Worm (Caenorhabditis elegans) whole organism, mixed stage, embryonic: ENCODE data around the gene txt-12.
A peak's percentile ranks its signal among the peaks of the same experiment; 100 is the strongest.

Experiments
- bed-3 ChIP-seq: fragments of 200-800 bp; sonication (Bioruptor generic); optimal IDR thresholded peaks from 3 replicates; lab custom pipeline; 2018; ENCODE audit warnings: mild to moderate bottlenecking, missing genetic modification characterization, moderate library complexity, missing compliant biosample characterization
- blmp-1 ChIP-seq: fragments of 150-350 bp; optimal IDR thresholded peaks from 2 replicates; lab custom pipeline; 2014; ENCODE audit warnings: missing biosample characterization, missing genetic modification characterization
- ceh-39 ChIP-seq: fragments of 150-350 bp; optimal IDR thresholded peaks from 2 replicates; lab custom pipeline; 2014; ENCODE audit warnings: missing biosample characterization, missing genetic modification characterization
- ceh-43 ChIP-seq: fragments of 200-800 bp; sonication (Bioruptor generic); optimal IDR thresholded peaks from 2 replicates; lab custom pipeline; 2018; ENCODE audit warnings: mild to moderate bottlenecking, missing genetic modification characterization, moderate library complexity, missing compliant biosample characterization
- ceh-83 ChIP-seq: fragments of 200-800 bp; sonication (Bioruptor generic); optimal IDR thresholded peaks from 2 replicates; lab custom pipeline; 2018; ENCODE audit warnings: mild to moderate bottlenecking, missing genetic modification characterization, missing compliant biosample characterization
- ces-1 ChIP-seq: fragments of 150-350 bp; optimal IDR thresholded peaks from 2 replicates; lab custom pipeline; 2014; ENCODE audit warnings: missing biosample characterization, missing genetic modification reagents, missing genetic modification characterization
- cnd-1 ChIP-seq: fragments of 200-800 bp; sonication (Bioruptor generic); optimal IDR thresholded peaks from 2 replicates; lab custom pipeline; 2018; ENCODE audit warnings: mild to moderate bottlenecking, missing genetic modification characterization, missing compliant biosample characterization
- drap-1 ChIP-seq: fragments of 200-800 bp; sonication (Bioruptor generic); optimal IDR thresholded peaks from 3 replicates; lab custom pipeline; 2018; ENCODE audit warnings: mild to moderate bottlenecking, missing genetic modification characterization, missing compliant biosample characterization
- elt-1 ChIP-seq: sonication (generic microtip); optimal IDR thresholded peaks from 2 replicates; lab custom pipeline; 2017; ENCODE audit warnings: missing genetic modification characterization, mild to moderate bottlenecking, missing compliant biosample characterization, antibody characterized with exemption, moderate library complexity, borderline replicate concordance; ENCODE audit not compliant: insufficient read depth
- elt-3 ChIP-seq: fragments of 150-350 bp; optimal IDR thresholded peaks from 2 replicates; lab custom pipeline; 2014; ENCODE audit warnings: missing biosample characterization, missing genetic modification characterization
- flh-1 ChIP-seq: fragments of 200-800 bp; sonication (Bioruptor generic); optimal IDR thresholded peaks from 2 replicates; lab custom pipeline; 2018; ENCODE audit warnings: mild to moderate bottlenecking, missing genetic modification characterization, moderate library complexity, missing compliant biosample characterization
- hlh-1 ChIP-seq: fragments of 150-350 bp; optimal IDR thresholded peaks from 2 replicates; lab custom pipeline; 2014; ENCODE audit warnings: missing biosample characterization, missing genetic modification reagents, missing genetic modification characterization
- lin-13 ChIP-seq: fragments of 150-350 bp; optimal IDR thresholded peaks from 2 replicates; lab custom pipeline; 2014; ENCODE audit warnings: missing biosample characterization, missing genetic modification characterization
- lin-32 ChIP-seq: fragments of 200-800 bp; sonication (Bioruptor generic); optimal IDR thresholded peaks from 2 replicates; lab custom pipeline; 2018; ENCODE audit warnings: mild to moderate bottlenecking, missing genetic modification characterization, missing compliant biosample characterization
- lsy-2 ChIP-seq: fragments of 150-350 bp; optimal IDR thresholded peaks from 2 replicates; lab custom pipeline; 2014; ENCODE audit warnings: missing biosample characterization, missing genetic modification characterization
- mab-5 ChIP-seq: fragments of 150-350 bp; optimal IDR thresholded peaks from 2 replicates; lab custom pipeline; 2014; ENCODE audit warnings: missing biosample characterization, missing genetic modification characterization
- mep-1 ChIP-seq: fragments of 150-350 bp; optimal IDR thresholded peaks from 2 replicates; lab custom pipeline; 2017; ENCODE audit warnings: missing biosample characterization, missing genetic modification reagents, missing genetic modification characterization, inconsistent platforms
- mls-2 ChIP-seq: sonication (generic microtip); optimal IDR thresholded peaks from 2 replicates; lab custom pipeline; 2016; ENCODE audit warnings: mild to moderate bottlenecking, missing genetic modification characterization, moderate library complexity, missing compliant biosample characterization
- nhr-12 ChIP-seq: fragments of 150-350 bp; optimal IDR thresholded peaks from 2 replicates; lab custom pipeline; 2014; ENCODE audit warnings: missing biosample characterization, missing genetic modification characterization
- nhr-2 ChIP-seq: fragments of 150-350 bp; optimal IDR thresholded peaks from 2 replicates; lab custom pipeline; 2014; ENCODE audit warnings: missing biosample characterization, missing genetic modification characterization
- nhr-28 ChIP-seq: fragments of 150-350 bp; optimal IDR thresholded peaks from 2 replicates; lab custom pipeline; 2014; ENCODE audit warnings: missing biosample characterization, missing genetic modification characterization
- nhr-76 ChIP-seq: sonication (generic microtip); optimal IDR thresholded peaks from 2 replicates; lab custom pipeline; 2017; ENCODE audit warnings: missing biosample characterization, missing genetic modification characterization
- pha-4 ChIP-seq: fragments of 150-350 bp; optimal IDR thresholded peaks from 2 replicates; lab custom pipeline; 2018; ENCODE audit warnings: missing biosample characterization, missing genetic modification reagents, missing genetic modification characterization
- sem-2 ChIP-seq: fragments of 200-800 bp; sonication (Bioruptor generic); optimal IDR thresholded peaks from 2 replicates; lab custom pipeline; 2018; ENCODE audit warnings: mild to moderate bottlenecking, missing genetic modification characterization, missing compliant biosample characterization
- snpc-4 ChIP-seq: fragments of 150-350 bp; optimal IDR thresholded peaks from 2 replicates; lab custom pipeline; 2014; ENCODE audit warnings: missing biosample characterization, missing genetic modification characterization
- sptf-1 ChIP-seq: sonication (generic microtip); optimal IDR thresholded peaks from 2 replicates; lab custom pipeline; 2017; ENCODE audit warnings: mild to moderate bottlenecking, missing genetic modification characterization, moderate library complexity, missing compliant biosample characterization
- tbx-8 ChIP-seq: fragments of 200-800 bp; sonication (Bioruptor generic); optimal IDR thresholded peaks from 2 replicates; lab custom pipeline; 2018; ENCODE audit warnings: mild to moderate bottlenecking, missing genetic modification characterization, moderate library complexity, missing compliant biosample characterization
- unc-120 ChIP-seq: sonication (generic microtip); optimal IDR thresholded peaks from 2 replicates; lab custom pipeline; 2017; ENCODE audit warnings: missing genetic modification characterization, missing compliant biosample characterization; ENCODE audit not compliant: poor library complexity, severe bottlenecking
- unc-39 ChIP-seq: fragments of 150-350 bp; optimal IDR thresholded peaks from 2 replicates; lab custom pipeline; 2014; ENCODE audit warnings: missing biosample characterization, missing genetic modification characterization
- zip-8 ChIP-seq: fragments of 150-350 bp; optimal IDR thresholded peaks from 2 replicates; lab custom pipeline; 2014; ENCODE audit warnings: missing biosample characterization, missing genetic modification characterization
- ztf-11 ChIP-seq: fragments of 150-350 bp; optimal IDR thresholded peaks from 2 replicates; lab custom pipeline; 2014; ENCODE audit warnings: missing biosample characterization, missing genetic modification characterization

txt-12 gene

DNA sequence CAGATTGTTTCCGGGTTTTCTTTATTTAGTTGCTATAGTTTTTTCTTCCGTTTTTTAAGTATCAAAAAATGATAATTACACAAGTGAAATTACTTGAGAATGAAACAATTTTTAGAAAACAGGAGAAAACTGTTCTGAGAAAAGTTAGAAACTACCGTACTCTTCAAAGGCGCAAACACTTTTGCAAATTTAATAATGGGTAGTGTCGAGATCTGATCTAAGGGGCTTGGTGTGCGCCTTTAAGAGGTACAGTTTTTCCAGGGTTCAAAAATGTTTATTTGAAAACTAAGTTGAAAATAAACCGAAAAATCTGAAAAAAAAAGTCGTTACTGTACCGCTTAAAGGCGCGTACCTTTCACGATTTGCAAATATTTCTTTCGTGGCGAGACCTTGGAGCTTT is 32.2 kb upstream of the txt-12 start:
- no peak for TF ChIP-seq sem-2 (GFP tag; lab: Kevin White, UChicago)
- no peak for TF ChIP-seq unc-120
- no peak for TF ChIP-seq snpc-4 (tag; lab: Kevin White, UChicago)
- no peak for TF ChIP-seq pha-4 (tag; lab: Kevin White, UChicago)
- TF ChIP-seq lsy-2 = no peak

- TF ChIP-seq unc-39 (tag; lab: Kevin White, UChicago) (no peak), ceh-83 (GFP tag; lab: Kevin White, UChicago) (no peak), snpc-4 (tag; lab: Kevin White, UChicago) (no peak), drap-1 (GFP tag; lab: Kevin White, UChicago) (no peak), blmp-1 (tag; lab: Kevin White, UChicago) (no peak), lsy-2 (no peak), ceh-43 (GFP tag; lab: Kevin White, UChicago) (no peak), ztf-11 (tag; lab: Kevin White, UChicago) (no peak), lin-32 (GFP tag; lab: Kevin White, UChicago) (no peak), nhr-28 (tag; lab: Kevin White, UChicago) (no peak), elt-3 (tag; lab: Kevin White, UChicago) (no peak), nhr-2 (tag; lab: Kevin White, UChicago) (no peak), hlh-1 (tag; lab: Kevin White, UChicago) (no peak), flh-1 (GFP tag; lab: Kevin White, UChicago) (no peak), lin-13 (tag; lab: Kevin White, UChicago) (no peak), mep-1 (tag; lab: Kevin White, UChicago) (no peak), ceh-39 (no peak), tbx-8 (GFP tag; lab: Kevin White, UChicago) (no peak), sptf-1 (no peak)
Observed at ce11 chrV:15063987-15064386, 28.8 kb upstream of the txt-12 start, which contains the start of gene rap-2. rap-2 (minus strand) TSS chrV:15064087.

DNA sequence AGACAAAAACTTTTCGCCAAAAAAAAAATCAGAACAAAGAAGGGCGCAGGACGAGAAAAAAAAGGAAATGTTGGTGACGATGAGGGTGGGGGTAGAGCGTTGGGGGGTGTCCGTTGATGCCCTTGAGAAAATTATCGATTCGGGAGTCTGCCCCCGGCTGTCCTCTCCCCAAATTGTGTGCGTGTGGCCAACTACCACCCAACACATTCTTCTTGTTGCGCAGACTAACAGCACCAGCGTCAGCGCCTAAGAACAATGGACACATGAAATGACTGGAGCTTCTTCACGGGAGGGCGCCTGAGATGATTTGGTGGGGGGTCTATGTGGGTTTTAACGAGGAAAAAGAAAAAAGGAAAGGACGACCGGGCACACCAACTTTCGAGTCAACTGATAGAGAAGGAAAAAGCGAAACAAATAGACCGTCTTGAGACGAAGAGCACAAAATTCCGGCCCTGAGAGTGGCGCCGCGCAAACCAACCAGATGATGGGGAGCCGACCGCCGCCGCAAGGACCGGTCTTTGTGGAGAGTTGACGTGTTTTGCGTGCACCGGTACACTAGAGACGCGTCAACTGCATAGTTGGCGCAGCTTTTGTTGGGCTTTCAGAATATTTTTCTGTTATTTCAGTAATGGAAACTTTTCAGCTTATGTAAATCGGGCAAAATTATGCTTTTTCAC is 27.6 kb upstream of the txt-12 start, which contains the start of gene C25D7.9:
Gene C25D7.9, plus strand, starts transcription at position 68 of the 677 bp plus-strand sequence.
- TF ChIP-seq nhr-76 (tag; lab: Kevin White, UChicago) (no peak), blmp-1 (tag; lab: Kevin White, UChicago) (no peak), sptf-1 (peak; percentile 24), lsy-2 (no peak), cnd-1 (tag; lab: Kevin White, UChicago) (no peak), drap-1 (GFP tag; lab: Kevin White, UChicago) (peak; percentile 55), nhr-28 (tag; lab: Kevin White, UChicago) (no peak), mls-2 (tag; lab: Kevin White, UChicago) (peak; percentile 51), tbx-8 (GFP tag; lab: Kevin White, UChicago) (no peak), ztf-11 (tag; lab: Kevin White, UChicago) (no peak), mep-1 (tag; lab: Kevin White, UChicago) (peak; percentile 13), elt-3 (tag; lab: Kevin White, UChicago) (no peak), ceh-39 (peak; percentile 20), lin-13 (tag; lab: Kevin White, UChicago) (no peak), mab-5 (tag; lab: Kevin White, UChicago) (no peak), lin-32 (GFP tag; lab: Kevin White, UChicago) (no peak), zip-8 (no peak), ces-1 (GFP tag; lab: Kevin White, UChicago) (peak; percentile 8), nhr-2 (tag; lab: Kevin White, UChicago) (peak; percentile 77), nhr-12 (tag; lab: Kevin White, UChicago) (no peak), elt-1 (tag; lab: Kevin White, UChicago) (no peak), ceh-83 (GFP tag; lab: Kevin White, UChicago) (no peak)

DNA sequence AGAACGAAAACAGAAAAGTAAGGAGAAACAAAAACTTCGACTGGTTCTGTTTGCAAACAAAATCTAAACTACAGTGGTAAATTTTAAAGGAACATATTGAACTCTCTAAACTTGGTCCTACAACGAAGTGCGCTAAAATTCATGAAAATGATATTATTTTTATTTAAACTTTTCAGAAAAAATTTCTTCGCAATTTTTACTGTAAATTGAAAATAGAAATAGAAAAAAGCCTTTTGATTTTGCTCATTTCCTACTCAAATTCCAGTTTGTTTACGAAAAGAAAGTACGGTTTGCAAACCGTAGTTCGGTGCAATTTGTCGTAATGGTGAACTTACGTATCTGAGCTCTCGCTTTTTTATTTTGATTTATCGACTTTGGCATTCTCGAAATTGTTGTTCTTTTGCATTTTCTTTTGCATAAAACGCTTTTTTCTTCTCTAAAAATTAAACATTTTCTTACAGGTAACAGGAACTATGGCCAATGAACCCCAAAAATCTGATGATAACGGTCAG is 26.9 kb upstream of the txt-12 start, which contains the start of gene otub-1:
Gene otub-1, plus strand, starts transcription at position 462 of the 512 bp plus-strand sequence.
- TF ChIP-seq elt-1 (tag; lab: Kevin White, UChicago) = no peak
- no peak for TF ChIP-seq nhr-2 (tag; lab: Kevin White, UChicago)
- TF ChIP-seq unc-39 (tag; lab: Kevin White, UChicago) = no peak
- TF ChIP-seq bed-3 (GFP tag; lab: Kevin White, UChicago) = no peak
- TF ChIP-seq sptf-1 = no peak
- TF ChIP-seq ceh-83 (GFP tag; lab: Kevin White, UChicago) = no peak
- TF ChIP-seq tbx-8 (GFP tag; lab: Kevin White, UChicago) = no peak
- no peak for TF ChIP-seq lin-32 (GFP tag; lab: Kevin White, UChicago)
- TF ChIP-seq ztf-11 (tag; lab: Kevin White, UChicago) = no peak
- TF ChIP-seq, all 35 proteins: peak for 0
